Fruit fly (Drosophila melanogaster) Kc167 (cell line): ENCODE measurements around the gene CG5039.

Source experiments
- h ChIP-seq: fragments of >200 bp; optimal IDR thresholded peaks from 3 replicates; lab custom pipeline; 2018; ENCODE audit warnings: missing external identifiers
- psq ChIP-seq: fragments of >200 bp; optimal IDR thresholded peaks from 2 replicates; lab custom pipeline; 2017; ENCODE audit warnings: missing external identifiers

DNA sequence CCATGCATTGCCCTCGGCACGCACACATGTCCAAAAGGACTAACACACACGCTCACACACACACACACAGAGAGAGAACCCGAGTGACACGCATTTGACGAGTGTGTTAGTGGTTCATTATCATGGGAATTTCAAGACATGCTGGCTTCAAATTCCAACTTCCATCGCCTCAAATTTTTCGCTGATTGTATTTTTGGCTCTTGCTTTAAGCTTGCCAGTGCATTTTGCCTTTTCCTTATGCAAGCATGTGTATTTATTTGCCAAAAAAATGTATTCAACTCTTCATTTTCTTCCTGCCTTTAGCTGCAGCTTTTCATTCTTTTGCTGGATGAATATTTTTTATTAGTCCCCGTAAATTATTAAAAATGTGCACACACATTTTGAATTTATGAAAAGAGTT, 45.3 kb downstream of the CG5039 start:
- TF ChIP-seq psq (lab: Kevin White, UChicago) (no peak), h (lab: Kevin White, UChicago) (no peak)
